Worm (Caenorhabditis elegans): ENCODE measurements around the gene acs-14.

ce11 chrV:9480566-9480965 lies 27.4 kb upstream of the acs-14 start, which contains the start of gene K06A4.6:
- TF ChIP-seq mep-1 (tag; optimal IDR thresholded peaks at IDR 0.05) (no peak), lin-13 (tag; optimal IDR thresholded peaks at IDR 0.05) (no peak), ceh-39 (tag; optimal IDR thresholded peaks at IDR 0.05) (no peak), unc-62 (GFP tag; optimal IDR thresholded peaks at IDR 0.05) (no peak), lin-32 (GFP tag; optimal IDR thresholded peaks at IDR 0.05) (no peak), ztf-11 (tag; optimal IDR thresholded peaks at IDR 0.05) (no peak), ces-1 (GFP tag; optimal IDR thresholded peaks at IDR 0.05) (no peak), elt-1 (tag; optimal IDR thresholded peaks at IDR 0.05; ENCODE audit: borderline replicate concordance, insufficient read depth) (no peak)

Data from whole organism, mixed stage, embryonic.